Worm (Caenorhabditis elegans): ENCODE measurements around the gene srh-187.

- TF ChIP-seq ets-7 (tag; optimal IDR thresholded peaks at IDR 0.05) = no peak
- no peak for TF ChIP-seq pes-1 (GFP tag; IDR thresholded peaks at IDR 0.05)
- no peak for TF ChIP-seq ama-1 (optimal IDR thresholded peaks at IDR 0.05)
Measured at ce11 chrV:7364059-7364458, 24.3 kb upstream of the srh-187 start, which contains the start of gene cyp-35A2.
